Worm (Caenorhabditis elegans) whole organism, late embryonic: Measurements from ENCODE around the gene Y38H6C.8.
A peak's percentile ranks its signal among the peaks of the same experiment; 100 is the strongest.

Source experiments
- C08G9.2 ChIP-seq: sonication (generic microtip); optimal IDR thresholded peaks from 2 replicates; lab custom pipeline; 2016; ENCODE audit warnings: mild to moderate bottlenecking, missing genetic modification characterization, moderate library complexity, missing compliant biosample characterization
- C38D4.7 ChIP-seq: fragments of 200-800 bp; sonication (Bioruptor generic); optimal IDR thresholded peaks from 2 replicates; lab custom pipeline; 2018; ENCODE audit warnings: mild to moderate bottlenecking, missing genetic modification characterization, moderate library complexity, missing compliant biosample characterization
- F13H6.1 ChIP-seq: sonication (generic microtip); optimal IDR thresholded peaks from 2 replicates; lab custom pipeline; 2016; ENCODE audit warnings: missing genetic modification characterization, missing compliant biosample characterization
- K02D7.2 ChIP-seq: sonication (generic microtip); optimal IDR thresholded peaks from 2 replicates; lab custom pipeline; 2017; ENCODE audit warnings: mild to moderate bottlenecking, missing genetic modification characterization, missing compliant biosample characterization
- T23F11.4 ChIP-seq: fragments of 200-800 bp; sonication (Bioruptor generic); optimal IDR thresholded peaks from 2 replicates; lab custom pipeline; 2018; ENCODE audit warnings: mild to moderate bottlenecking, missing genetic modification characterization, missing compliant biosample characterization
- Y22D7AL.16 ChIP-seq: sonication (generic microtip); optimal IDR thresholded peaks from 2 replicates; lab custom pipeline; 2016; ENCODE audit warnings: missing genetic modification characterization, missing compliant biosample characterization
- ahr-1 ChIP-seq: sonication (generic microtip); optimal IDR thresholded peaks from 2 replicates; lab custom pipeline; 2016; ENCODE audit warnings: missing genetic modification characterization, missing compliant biosample characterization
- ceh-14 ChIP-seq: sonication (generic microtip); optimal IDR thresholded peaks from 2 replicates; lab custom pipeline; 2016; ENCODE audit warnings: missing genotype, missing genetic modification characterization, missing compliant biosample characterization
- ceh-18 ChIP-seq: sonication (generic microtip); optimal IDR thresholded peaks from 2 replicates; lab custom pipeline; 2016; ENCODE audit warnings: missing genetic modification characterization, missing compliant biosample characterization
- ceh-24 ChIP-seq: sonication (generic microtip); optimal IDR thresholded peaks from 2 replicates; lab custom pipeline; 2016; ENCODE audit warnings: mild to moderate bottlenecking, missing genetic modification characterization, missing compliant biosample characterization
- elt-2 ChIP-seq: sonication (generic microtip); optimal IDR thresholded peaks from 2 replicates; lab custom pipeline; 2016; ENCODE audit warnings: missing genetic modification reagents, missing genetic modification characterization, missing compliant biosample characterization
- ets-4 ChIP-seq: sonication (generic microtip); optimal IDR thresholded peaks from 2 replicates; lab custom pipeline; 2016; ENCODE audit warnings: missing genetic modification characterization, missing compliant biosample characterization
- fkh-6 ChIP-seq: sonication (generic microtip); optimal IDR thresholded peaks from 2 replicates; lab custom pipeline; 2016; ENCODE audit warnings: missing genetic modification characterization, missing compliant biosample characterization
- hlh-13 ChIP-seq: fragments of 200-800 bp; sonication (Bioruptor generic); optimal IDR thresholded peaks from 2 replicates; lab custom pipeline; 2018; ENCODE audit warnings: mild to moderate bottlenecking, missing genetic modification characterization, missing compliant biosample characterization
- hlh-15 ChIP-seq: sonication (generic microtip); optimal IDR thresholded peaks from 2 replicates; lab custom pipeline; 2016; ENCODE audit warnings: missing genetic modification characterization, missing compliant biosample characterization
- hlh-30 ChIP-seq: sonication (generic microtip); optimal IDR thresholded peaks from 2 replicates; lab custom pipeline; 2017; ENCODE audit warnings: antibody characterized with exemption, missing genetic modification characterization, missing compliant biosample characterization; ENCODE audit not compliant: insufficient read depth
- hlh-6 ChIP-seq: sonication (generic microtip); optimal IDR thresholded peaks from 2 replicates; lab custom pipeline; 2016; ENCODE audit warnings: missing genotype, missing genetic modification characterization, missing compliant biosample characterization
- lim-6 ChIP-seq: sonication (generic microtip); optimal IDR thresholded peaks from 2 replicates; lab custom pipeline; 2016; ENCODE audit warnings: missing genetic modification characterization, missing compliant biosample characterization
- lin-11 ChIP-seq: fragments of 200-800 bp; sonication (Bioruptor generic); optimal IDR thresholded peaks from 2 replicates; lab custom pipeline; 2018; ENCODE audit warnings: mild to moderate bottlenecking, missing genetic modification characterization, missing compliant biosample characterization
- madf-2 ChIP-seq: sonication (generic microtip); optimal IDR thresholded peaks from 2 replicates; lab custom pipeline; 2017; ENCODE audit warnings: missing genetic modification characterization, missing compliant biosample characterization
- nfya-1 ChIP-seq: sonication (generic microtip); optimal IDR thresholded peaks from 2 replicates; lab custom pipeline; 2017; ENCODE audit warnings: missing genetic modification characterization, mild to moderate bottlenecking, missing compliant biosample characterization, antibody characterized with exemption, moderate library complexity
- nhr-11 ChIP-seq: fragments of 150-350 bp; optimal IDR thresholded peaks from 2 replicates; lab custom pipeline; 2014; ENCODE audit warnings: missing biosample characterization, missing genetic modification characterization
- npax-4 ChIP-seq: sonication (generic microtip); optimal IDR thresholded peaks from 2 replicates; lab custom pipeline; 2016; ENCODE audit warnings: missing genetic modification characterization, missing compliant biosample characterization
- pag-3 ChIP-seq: sonication (generic microtip); optimal IDR thresholded peaks from 2 replicates; lab custom pipeline; 2016; ENCODE audit warnings: missing compliant biosample characterization, missing genetic modification characterization, borderline replicate concordance
- pha-4 ChIP-seq: fragments of 150-350 bp; optimal IDR thresholded peaks from 2 replicates; lab custom pipeline; 2018; ENCODE audit warnings: missing biosample characterization, missing genetic modification reagents, missing genetic modification characterization
- ref-2 ChIP-seq: sonication (generic microtip); optimal IDR thresholded peaks from 2 replicates; lab custom pipeline; 2016; ENCODE audit warnings: missing genetic modification characterization, missing compliant biosample characterization
- rnt-1 ChIP-seq: sonication (generic microtip); optimal IDR thresholded peaks from 2 replicates; lab custom pipeline; 2016; ENCODE audit warnings: missing genetic modification characterization, missing compliant biosample characterization
- sox-4 ChIP-seq: sonication (generic microtip); optimal IDR thresholded peaks from 2 replicates; lab custom pipeline; 2017; ENCODE audit warnings: mild to moderate bottlenecking, missing genetic modification characterization, inconsistent platforms, missing compliant biosample characterization
- syd-9 ChIP-seq: sonication (generic microtip); optimal IDR thresholded peaks from 2 replicates; lab custom pipeline; 2016; ENCODE audit warnings: mild to moderate bottlenecking, missing genetic modification characterization, moderate library complexity, missing compliant biosample characterization
- tbx-2 ChIP-seq: sonication (generic microtip); optimal IDR thresholded peaks from 2 replicates; lab custom pipeline; 2016; ENCODE audit warnings: missing genetic modification characterization, missing compliant biosample characterization
- tbx-7 ChIP-seq: sonication (generic microtip); optimal IDR thresholded peaks from 2 replicates; lab custom pipeline; 2016; ENCODE audit warnings: missing genotype, missing genetic modification characterization, missing compliant biosample characterization
- unc-3 ChIP-seq, 2 experiments: fragments of 200-800 bp in 1 of 2; sonication (Bioruptor generic) in 1 of 2; sonication (generic microtip) in 1 of 2; conservative IDR thresholded peaks in 1 of 2; optimal IDR thresholded peaks in 1 of 2; 2 replicates each; pipeline versions ENCODE4 v1.3.6 to Lab custom; 2016 to 2022; ENCODE audit warnings: missing compliant biosample characterization in 2 of 2, missing genetic modification characterization in 2 of 2, missing genetic modification reagents in 1 of 2
- unc-55 ChIP-seq: sonication (generic microtip); optimal IDR thresholded peaks from 2 replicates; lab custom pipeline; 2017; ENCODE audit warnings: missing biosample characterization, missing genetic modification reagents, missing genetic modification characterization
- zip-5 ChIP-seq: sonication (generic microtip); optimal IDR thresholded peaks from 2 replicates; lab custom pipeline; 2016; ENCODE audit warnings: missing genetic modification characterization, missing compliant biosample characterization

Y38H6C.8 gene

ce11 chrV:20493271-20494231 is 20.2 kb upstream of the Y38H6C.8 start, which contains the start of gene B0250.5:
Gene B0250.5 (plus strand): TSS chrV:20493924.
- TF ChIP-seq unc-55 (GFP tag; lab: Kevin White, UChicago) (no peak), unc-3 (GFP tag; conservative IDR thresholded peaks at IDR 0.05; lab: Robert Waterston, UW) (no peak), unc-3 (tag; optimal IDR thresholded peaks at IDR 0.05; lab: Kevin White, UChicago) (peak; percentile 11)

ce11 chrV:20497537-20497936 is 16.2 kb upstream of the Y38H6C.8 start:
- TF ChIP-seq nfya-1 (tag; lab: Kevin White, UChicago) (no peak), syd-9 (no peak), zip-5 (tag; lab: Kevin White, UChicago) (no peak), C38D4.7 (GFP tag; lab: Kevin White, UChicago) (no peak), nhr-11 (tag; lab: Kevin White, UChicago) (no peak), sox-4 (no peak), lin-11 (no peak), hlh-30 (tag; lab: Kevin White, UChicago) (no peak), elt-2 (no peak), ahr-1 (tag; lab: Kevin White, UChicago) (no peak), npax-4 (no peak), T23F11.4 (no peak), unc-55 (GFP tag; lab: Kevin White, UChicago) (no peak), ceh-14 (tag; lab: Kevin White, UChicago) (no peak), ref-2 (tag; lab: Kevin White, UChicago) (no peak), K02D7.2 (tag; lab: Kevin White, UChicago) (no peak)
- TF ChIP-seq, all 69 proteins: peak for 0

- TF ChIP-seq ceh-24 (tag; lab: Kevin White, UChicago) (no peak), pha-4 (tag; lab: Kevin White, UChicago) (no peak), hlh-13 (GFP tag; lab: Kevin White, UChicago) (no peak), pag-3 (tag; lab: Kevin White, UChicago) (no peak), C08G9.2 (tag; lab: Kevin White, UChicago) (no peak), Y22D7AL.16 (tag; lab: Kevin White, UChicago) (no peak), madf-2 (tag; lab: Kevin White, UChicago) (no peak), ceh-14 (tag; lab: Kevin White, UChicago) (no peak)
Measured at ce11 chrV:20498980-20499379, 14.8 kb upstream of the Y38H6C.8 start, which contains the start of gene dct-16. Gene dct-16 (minus strand): TSS chrV:20499057.

ce11 chrV:20499642-20500041 is 14.1 kb upstream of the Y38H6C.8 start:
- TF ChIP-seq ceh-18 (tag; lab: Kevin White, UChicago) (no peak), ref-2 (tag; lab: Kevin White, UChicago) (no peak), hlh-15 (tag; lab: Kevin White, UChicago) (no peak), tbx-2 (tag; lab: Kevin White, UChicago) (no peak), K02D7.2 (tag; lab: Kevin White, UChicago) (no peak)
- TF ChIP-seq, all 69 proteins: peak for 0

ce11 chrV:20500405-20500804 is 13.4 kb upstream of the Y38H6C.8 start, which contains the start of gene dct-14:
Gene dct-14 (minus strand): TSS chrV:20500505.
- TF ChIP-seq unc-3 (GFP tag; conservative IDR thresholded peaks at IDR 0.05; lab: Robert Waterston, UW), result no peak
- TF ChIP-seq unc-3 (tag; optimal IDR thresholded peaks at IDR 0.05; lab: Kevin White, UChicago), result no peak
- no peak for TF ChIP-seq F13H6.1 (tag; lab: Kevin White, UChicago)
- no peak for TF ChIP-seq sox-4
- no peak for TF ChIP-seq pha-4 (tag; lab: Kevin White, UChicago)
- TF ChIP-seq rnt-1 (tag; lab: Kevin White, UChicago), result no peak
- no peak for TF ChIP-seq lim-6 (tag; lab: Kevin White, UChicago)
- no peak for TF ChIP-seq zip-5 (tag; lab: Kevin White, UChicago)
- no peak for TF ChIP-seq fkh-6 (tag; lab: Kevin White, UChicago)
- TF ChIP-seq tbx-7 (tag; lab: Kevin White, UChicago), result no peak
- TF ChIP-seq elt-2, result no peak
- no peak for TF ChIP-seq Y22D7AL.16 (tag; lab: Kevin White, UChicago)
- TF ChIP-seq K02D7.2 (tag; lab: Kevin White, UChicago), result no peak
- TF ChIP-seq ets-4 (tag; lab: Kevin White, UChicago), result no peak
- no peak for TF ChIP-seq hlh-6 (tag; lab: Kevin White, UChicago)
